Worm (Caenorhabditis elegans) whole organism, L1 larva: ENCODE results near the gene K08F9.3.

Source experiments
- C16A3.4 ChIP-seq: fragments of 150-350 bp; optimal IDR thresholded peaks from 2 replicates; lab custom pipeline; 2014; ENCODE audit warnings: missing biosample characterization, missing genetic modification characterization
- F16B12.6 ChIP-seq: fragments of 150-350 bp; optimal IDR thresholded peaks from 2 replicates; lab custom pipeline; 2014; ENCODE audit warnings: missing biosample characterization, missing genetic modification characterization
- aha-1 ChIP-seq: fragments of 150-350 bp; optimal IDR thresholded peaks from 2 replicates; lab custom pipeline; 2014; ENCODE audit warnings: missing biosample characterization, missing genetic modification characterization
- alr-1 ChIP-seq: fragments of 200-800 bp; sonication (Bioruptor generic); optimal IDR thresholded peaks from 2 replicates; lab custom pipeline; 2018; ENCODE audit warnings: borderline replicate concordance, mild to moderate bottlenecking, missing genetic modification characterization, missing compliant biosample characterization
- aly-2 ChIP-seq: fragments of 150-350 bp; optimal IDR thresholded peaks from 2 replicates; lab custom pipeline; 2014; ENCODE audit warnings: missing biosample characterization, missing genetic modification characterization
- ama-1 ChIP-seq: fragments of 150-350 bp; optimal IDR thresholded peaks from 2 replicates; lab custom pipeline; 2014
- ceh-8 ChIP-seq: fragments of 200-800 bp; sonication (Bioruptor generic); optimal IDR thresholded peaks from 2 replicates; lab custom pipeline; 2018; ENCODE audit warnings: mild to moderate bottlenecking, missing genetic modification characterization, moderate library complexity, missing compliant biosample characterization
- ceh-82 ChIP-seq, 3 experiments: fragments of 150-350 bp in 1 of 3; sonication (generic microtip) in 2 of 3; optimal IDR thresholded peaks; 2 replicates each; lab custom pipeline; 2014 to 2017; ENCODE audit warnings: missing biosample characterization in 3 of 3, missing genetic modification characterization in 3 of 3
- ceh-88 ChIP-seq: fragments of 200-800 bp; sonication (Bioruptor generic); IDR thresholded peaks from 2 replicates; pipeline ENCODE4 v1.3.6; 2022; ENCODE audit warnings: missing genetic modification characterization, missing compliant biosample characterization
- ceh-90 ChIP-seq: sonication (generic microtip); optimal IDR thresholded peaks from 2 replicates; lab custom pipeline; 2016; ENCODE audit warnings: missing genetic modification characterization, missing compliant biosample characterization
- ces-1 ChIP-seq: fragments of 150-350 bp; optimal IDR thresholded peaks from 2 replicates; lab custom pipeline; 2014; ENCODE audit warnings: missing biosample characterization, missing genetic modification reagents, missing genetic modification characterization
- dpl-1 ChIP-seq, 3 experiments: fragments of 150-350 bp in 2 of 3; sonication (generic microtip) in 1 of 3; optimal IDR thresholded peaks; 2 replicates each; lab custom pipeline; 2014 to 2017; ENCODE audit warnings: missing biosample characterization in 3 of 3, missing genetic modification characterization in 3 of 3, missing genetic modification reagents in 3 of 3
- efl-1 ChIP-seq, 4 experiments: fragments of 150-350 bp; optimal IDR thresholded peaks in 3 of 4; peaks in 1 of 4; 1 replicate in 1 of 4; 2 replicates in 3 of 4; lab custom pipeline; 2014; ENCODE audit warnings: missing biosample characterization in 2 of 4, missing genetic modification characterization in 2 of 4, missing genetic modification reagents in 2 of 4
- egl-13 ChIP-seq: sonication (generic microtip); optimal IDR thresholded peaks from 2 replicates; lab custom pipeline; 2016; ENCODE audit warnings: missing genotype, missing genetic modification reagents, missing genetic modification characterization, missing compliant biosample characterization
- elt-2 ChIP-seq: sonication (generic microtip); optimal IDR thresholded peaks from 2 replicates; lab custom pipeline; 2016; ENCODE audit warnings: missing genetic modification characterization, mild to moderate bottlenecking, inconsistent platforms, missing compliant biosample characterization, missing genetic modification reagents
- elt-3 ChIP-seq, 6 experiments: fragments of 150-350 bp in 1 of 6; sonication (generic microtip); optimal IDR thresholded peaks; 2 replicates each; lab custom pipeline; 2017 to 2018; ENCODE audit warnings: missing biosample characterization in 6 of 6, missing genetic modification characterization in 6 of 6, inconsistent platforms in 1 of 6
- fos-1 ChIP-seq: fragments of 150-350 bp; optimal IDR thresholded peaks from 2 replicates; lab custom pipeline; 2014; ENCODE audit warnings: missing biosample characterization, missing genetic modification characterization
- hpl-2 ChIP-seq: fragments of 150-350 bp; optimal IDR thresholded peaks from 2 replicates; lab custom pipeline; 2014; ENCODE audit warnings: missing biosample characterization, missing genetic modification reagents, missing genetic modification characterization
- isw-1 ChIP-seq: fragments of 200-800 bp; sonication (Bioruptor generic); IDR thresholded peaks from 2 replicates; pipeline ENCODE4 v1.3.6; 2022; ENCODE audit warnings: missing genetic modification characterization, missing compliant biosample characterization
- lin-15B ChIP-seq: fragments of 150-350 bp; sonication (generic microtip); optimal IDR thresholded peaks from 3 replicates; lab custom pipeline; 2014; ENCODE audit warnings: missing biosample characterization, missing genetic modification characterization
- lin-35 ChIP-seq, 2 experiments: fragments of 150-350 bp; optimal IDR thresholded peaks; 2 replicates each; lab custom pipeline; 2014; ENCODE audit warnings: missing biosample characterization in 2 of 2, missing genetic modification characterization in 2 of 2, missing genetic modification reagents in 2 of 2
- lin-39 ChIP-seq: fragments of 150-350 bp; optimal IDR thresholded peaks from 2 replicates; lab custom pipeline; 2014; ENCODE audit warnings: missing biosample characterization, missing genetic modification reagents, missing genetic modification characterization
- lir-3 ChIP-seq: sonication (generic microtip); optimal IDR thresholded peaks from 2 replicates; lab custom pipeline; 2016; ENCODE audit warnings: mild to moderate bottlenecking, missing genetic modification characterization, moderate library complexity, missing compliant biosample characterization; ENCODE audit not compliant: poor library complexity
- mab-9 ChIP-seq: fragments of 200-800 bp; sonication (Bioruptor generic); IDR thresholded peaks from 2 replicates; pipeline ENCODE4 v1.3.6; 2022; ENCODE audit warnings: missing genetic modification reagents, missing genetic modification characterization, missing compliant biosample characterization
- mef-2 ChIP-seq: fragments of 150-350 bp; optimal IDR thresholded peaks from 2 replicates; lab custom pipeline; 2014; ENCODE audit warnings: missing biosample characterization, missing genetic modification characterization
- nhr-11 ChIP-seq: fragments of 150-350 bp; optimal IDR thresholded peaks from 2 replicates; lab custom pipeline; 2014; ENCODE audit warnings: missing biosample characterization, missing genetic modification characterization
- nhr-12 ChIP-seq: sonication (generic microtip); optimal IDR thresholded peaks from 2 replicates; lab custom pipeline; 2017; ENCODE audit warnings: missing biosample characterization, missing genetic modification characterization
- nhr-19 ChIP-seq: fragments of 200-800 bp; sonication (Bioruptor generic); conservative IDR thresholded peaks from 2 replicates; pipeline ENCODE4 v1.3.6; 2022; ENCODE audit warnings: missing genetic modification characterization, missing compliant biosample characterization
- nhr-237 ChIP-seq: fragments of 150-350 bp; optimal IDR thresholded peaks from 2 replicates; lab custom pipeline; 2014; ENCODE audit warnings: missing biosample characterization, missing genetic modification characterization
- nhr-71 ChIP-seq: sonication (generic microtip); optimal IDR thresholded peaks from 2 replicates; lab custom pipeline; 2016; ENCODE audit warnings: mild to moderate bottlenecking, missing genetic modification characterization, moderate library complexity, missing compliant biosample characterization
- nhr-76 ChIP-seq: sonication (generic microtip); optimal IDR thresholded peaks from 2 replicates; lab custom pipeline; 2017; ENCODE audit warnings: missing biosample characterization, missing genetic modification characterization
- nhr-84 ChIP-seq: sonication (generic microtip); optimal IDR thresholded peaks from 2 replicates; lab custom pipeline; 2017; ENCODE audit warnings: missing biosample characterization, missing genetic modification characterization
- pax-3 ChIP-seq: fragments of 200-800 bp; sonication (Bioruptor generic); optimal IDR thresholded peaks from 2 replicates; lab custom pipeline; 2018; ENCODE audit warnings: mild to moderate bottlenecking, missing genetic modification characterization, moderate library complexity, missing compliant biosample characterization
- pqm-1 ChIP-seq: sonication (generic microtip); optimal IDR thresholded peaks from 3 replicates; lab custom pipeline; 2017; ENCODE audit warnings: missing biosample characterization, missing genetic modification characterization
- rnt-1 ChIP-seq: sonication (generic microtip); optimal IDR thresholded peaks from 2 replicates; lab custom pipeline; 2016; ENCODE audit warnings: mild to moderate bottlenecking, missing genetic modification characterization, moderate library complexity, missing compliant biosample characterization
- skn-1 ChIP-seq: fragments of 150-350 bp; optimal IDR thresholded peaks from 2 replicates; lab custom pipeline; 2014; ENCODE audit warnings: missing biosample characterization, missing genetic modification characterization
- snu-23 ChIP-seq: sonication (generic microtip); optimal IDR thresholded peaks from 2 replicates; lab custom pipeline; 2016; ENCODE audit warnings: missing genetic modification characterization, missing compliant biosample characterization
- sox-4 ChIP-seq: sonication (generic microtip); optimal IDR thresholded peaks from 2 replicates; lab custom pipeline; 2016; ENCODE audit warnings: missing genetic modification characterization, missing compliant biosample characterization
- tbx-2 ChIP-seq: sonication (generic microtip); optimal IDR thresholded peaks from 2 replicates; lab custom pipeline; 2016; ENCODE audit warnings: missing genetic modification characterization, missing compliant biosample characterization
- tlp-1 ChIP-seq: fragments of 150-350 bp; optimal IDR thresholded peaks from 2 replicates; lab custom pipeline; 2014; ENCODE audit warnings: missing biosample characterization, missing genetic modification characterization
- unc-130 ChIP-seq: fragments of 150-350 bp; optimal IDR thresholded peaks from 2 replicates; lab custom pipeline; 2017; ENCODE audit warnings: missing biosample characterization, missing genetic modification characterization, inconsistent platforms
- unc-86 ChIP-seq: sonication (generic microtip); optimal IDR thresholded peaks from 2 replicates; lab custom pipeline; 2016; ENCODE audit warnings: missing genetic modification characterization, missing compliant biosample characterization
- unc-98 ChIP-seq: fragments of 200-800 bp; sonication (Bioruptor generic); IDR thresholded peaks from 2 replicates; pipeline ENCODE4 v1.3.6; 2022; ENCODE audit warnings: missing genetic modification characterization, missing compliant biosample characterization
- vab-15 ChIP-seq: sonication (generic microtip); optimal IDR thresholded peaks from 2 replicates; lab custom pipeline; 2017; ENCODE audit warnings: missing genotype, mild to moderate bottlenecking, missing genetic modification characterization, missing compliant biosample characterization
- xbp-1 ChIP-seq: sonication (generic microtip); optimal IDR thresholded peaks from 2 replicates; lab custom pipeline; 2016; ENCODE audit warnings: missing genetic modification characterization, missing compliant biosample characterization
- zag-1 ChIP-seq: fragments of 150-350 bp; optimal IDR thresholded peaks from 2 replicates; lab custom pipeline; 2014; ENCODE audit warnings: missing biosample characterization, missing genetic modification characterization
- ztf-11 ChIP-seq, 2 experiments: sonication (generic microtip); optimal IDR thresholded peaks; 2 replicates each; lab custom pipeline; 2016 to 2017; ENCODE audit warnings: missing genetic modification characterization in 2 of 2, missing biosample characterization in 1 of 2, missing compliant biosample characterization in 1 of 2
- ztf-4 ChIP-seq: fragments of 150-350 bp; optimal IDR thresholded peaks from 2 replicates; lab custom pipeline; 2014; ENCODE audit warnings: missing biosample characterization, missing genetic modification characterization

K08F9.3 gene

ce11 chrV:15139811-15140210, 536 bp upstream of the K08F9.3 start:
- peak; percentile 48 for TF ChIP-seq elt-2
- TF ChIP-seq lin-35 (GFP tag; optimal IDR thresholded peaks at IDR 0.05; lab: Kevin White, UChicago): peak in 1 of 2 experiments; percentile 17
- no peak for TF ChIP-seq ztf-11 (tag; optimal IDR thresholded peaks at IDR 0.05; lab: Kevin White, UChicago)
- no peak for TF ChIP-seq ztf-4 (tag; lab: Kevin White, UChicago)

ce11 chrV:15143285-15143684, 2.9 kb downstream of the K08F9.3 start, which contains the start of gene K08F9.1:
TSS of gene K08F9.1 (minus strand) at chrV:15143385.
- TF ChIP-seq nhr-76 (tag; lab: Kevin White, UChicago) (no peak), lir-3 (tag; lab: Kevin White, UChicago) (no peak), fos-1 (tag; lab: Kevin White, UChicago) (no peak), aha-1 (no peak), zag-1 (tag; lab: Kevin White, UChicago) (no peak), snu-23 (no peak)

- TF ChIP-seq mab-9 (no peak), nhr-71 (tag; lab: Kevin White, UChicago) (peak; percentile 80), isw-1 (GFP tag; lab: Robert Waterston, UW) (no peak), nhr-237 (tag; lab: Kevin White, UChicago) (peak; percentile 55), xbp-1 (tag; lab: Kevin White, UChicago) (peak; percentile 63), ceh-88 (no peak), pqm-1 (tag; lab: Kevin White, UChicago) (no peak), ceh-8 (GFP tag; lab: Kevin White, UChicago) (no peak), lin-39 (tag; lab: Kevin White, UChicago) (no peak), F16B12.6 (tag; lab: Kevin White, UChicago) (peak; percentile 38), zag-1 (tag; lab: Kevin White, UChicago) (no peak), nhr-19 (GFP tag; lab: Robert Waterston, UW) (no peak), ama-1 (lab: Kevin White, UChicago) (no peak), tlp-1 (tag; lab: Kevin White, UChicago) (no peak), C16A3.4 (tag; lab: Kevin White, UChicago) (peak; percentile 84), ceh-82 (tag; optimal IDR thresholded peaks at IDR 0.05; lab: Kevin White, UChicago) (peak; percentile 24 to 71 (median 55)), ztf-4 (tag; lab: Kevin White, UChicago) (no peak), nhr-12 (tag; lab: Kevin White, UChicago) (no peak), efl-1 (optimal IDR thresholded peaks at IDR 0.05; lab: Kevin White, UChicago) (peak; percentile 82 to 83), efl-1 (GFP tag; optimal IDR thresholded peaks at IDR 0.05 in 1 of 2; lab: Kevin White, UChicago) (peak; percentile 72 to 95), unc-130 (tag; lab: Kevin White, UChicago) (peak; percentile 70), fos-1 (tag; lab: Kevin White, UChicago) (no peak), unc-86 (tag; lab: Kevin White, UChicago) (peak; percentile 38), vab-15 (peak; percentile 2), ces-1 (GFP tag; lab: Kevin White, UChicago) (no peak), sox-4 (tag; lab: Kevin White, UChicago) (no peak), skn-1 (tag; lab: Kevin White, UChicago) (peak; percentile 70), lir-3 (tag; lab: Kevin White, UChicago) (peak; percentile 46), nhr-84 (no peak), pax-3 (tag; lab: Kevin White, UChicago) (no peak), aly-2 (tag; lab: Kevin White, UChicago) (no peak), hpl-2 (GFP tag; lab: Kevin White, UChicago) (no peak), ztf-11 (tag; optimal IDR thresholded peaks at IDR 0.05; lab: Kevin White, UChicago) (no peak), rnt-1 (tag; lab: Kevin White, UChicago) (peak; percentile 73), tbx-2 (tag; lab: Kevin White, UChicago) (peak; percentile 50), alr-1 (tag; lab: Kevin White, UChicago) (no peak), lin-15B (tag; lab: Kevin White, UChicago) (peak; percentile 84), dpl-1 (GFP tag; optimal IDR thresholded peaks at IDR 0.05; lab: Kevin White, UChicago) (peak; percentile 75 to 83 (median 79)), nhr-11 (no peak), nhr-76 (tag; lab: Kevin White, UChicago) (no peak), aha-1 (no peak), mef-2 (tag; lab: Kevin White, UChicago) (no peak), lin-35 (GFP tag; optimal IDR thresholded peaks at IDR 0.05; lab: Kevin White, UChicago) (peak; percentile 75 to 85), ceh-90 (tag; lab: Kevin White, UChicago) (no peak), elt-3 (tag; optimal IDR thresholded peaks at IDR 0.05; lab: Kevin White, UChicago) (peak in 2 of 6 experiments; percentile 26 to 72), egl-13 (tag; lab: Kevin White, UChicago) (no peak), unc-98 (GFP tag; lab: Robert Waterston, UW) (no peak)
Observed at ce11 chrV:15143798-15144197, 3.5 kb downstream of the K08F9.3 start, which contains the start of gene K08F9.4. TSS of gene K08F9.4 (plus strand) at chrV:15144019.
